Fruit fly (Drosophila melanogaster) whole organism, embryonic: ENCODE measurements around the gene SKIP.

Source experiments
- Bteb2 ChIP-seq: fragments of 200-800 bp; sonication (Bioruptor generic); optimal IDR thresholded peaks from 2 replicates; lab custom pipeline; 2016; ENCODE audit warnings: missing biosample characterization, missing genetic modification characterization
- CG10147 ChIP-seq: fragments of 200-800 bp; sonication (Bioruptor generic); optimal IDR thresholded peaks from 2 replicates; lab custom pipeline; 2019; ENCODE audit warnings: missing biosample characterization, mild to moderate bottlenecking, missing genetic modification characterization, moderate library complexity
- CG10267 ChIP-seq: fragments of 200-800 bp; sonication (Bioruptor generic); optimal IDR thresholded peaks from 2 replicates; lab custom pipeline; 2018; ENCODE audit warnings: missing biosample characterization, mild to moderate bottlenecking, missing genetic modification characterization, moderate library complexity
- CG11456 ChIP-seq: fragments of 200-800 bp; sonication (Bioruptor generic); IDR thresholded peaks from 3 replicates; pipeline ENCODE4 v1.3.6; 2022; ENCODE audit warnings: missing biosample characterization, missing genetic modification characterization
- CG11504 ChIP-seq: fragments of 200-800 bp; sonication (Bioruptor generic); optimal IDR thresholded peaks from 3 replicates; lab custom pipeline; 2019; ENCODE audit warnings: missing biosample characterization, mild to moderate bottlenecking, missing genetic modification characterization, moderate library complexity
- CG11696 ChIP-seq: fragments of 200-800 bp; sonication (Bioruptor generic); IDR thresholded peaks from 2 replicates; pipeline ENCODE4 v1.3.6; 2022; ENCODE audit warnings: missing biosample characterization, missing genetic modification characterization
- CG12104 ChIP-seq: fragments of 200-800 bp; sonication (Bioruptor generic); optimal IDR thresholded peaks from 3 replicates; lab custom pipeline; 2016; ENCODE audit warnings: missing biosample characterization, missing genetic modification characterization
- CG1233 ChIP-seq: fragments of 200-800 bp; sonication (Bioruptor generic); optimal IDR thresholded peaks from 4 replicates; lab custom pipeline; 2018; ENCODE audit warnings: missing biosample characterization, mild to moderate bottlenecking, missing genetic modification characterization
- CG13123 ChIP-seq: fragments of 200-800 bp; sonication (Bioruptor generic); optimal IDR thresholded peaks from 2 replicates; lab custom pipeline; 2016; ENCODE audit warnings: missing biosample characterization, missing genetic modification characterization
- CG13624 ChIP-seq: fragments of 200-800 bp; sonication (Bioruptor generic); optimal IDR thresholded peaks from 2 replicates; lab custom pipeline; 2016; ENCODE audit warnings: missing biosample characterization, missing genetic modification characterization
- CG14860 ChIP-seq: fragments of 200-800 bp; sonication (Bioruptor generic); IDR thresholded peaks from 3 replicates; pipeline ENCODE4 v1.3.6; 2022; ENCODE audit warnings: missing biosample characterization, missing genetic modification characterization; ENCODE audit not compliant: partially characterized antibody
- CG15696 ChIP-seq: fragments of 200-800 bp; sonication (Bioruptor generic); optimal IDR thresholded peaks from 2 replicates; lab custom pipeline; 2019; ENCODE audit warnings: missing biosample characterization, mild to moderate bottlenecking, missing genetic modification characterization, moderate library complexity
- CG1602 ChIP-seq: fragments of 200-800 bp; sonication (Bioruptor generic); optimal IDR thresholded peaks from 3 replicates; lab custom pipeline; 2016; ENCODE audit warnings: missing biosample characterization, missing genetic modification characterization
- CG16815 ChIP-seq: fragments of 200-800 bp; sonication (Bioruptor generic); optimal IDR thresholded peaks from 3 replicates; lab custom pipeline; 2017; ENCODE audit warnings: missing biosample characterization, mild to moderate bottlenecking, missing genetic modification characterization
- CG17361 ChIP-seq: fragments of 200-800 bp; sonication (Bioruptor generic); IDR thresholded peaks from 3 replicates; pipeline ENCODE4 v1.3.6; 2022; ENCODE audit warnings: missing biosample characterization, missing genetic modification characterization
- CG2199 ChIP-seq: fragments of 200-800 bp; sonication (Bioruptor generic); IDR thresholded peaks from 3 replicates; pipeline ENCODE4 v1.3.6; 2022; ENCODE audit warnings: missing biosample characterization, missing genetic modification characterization
- CG3995 ChIP-seq: fragments of 200-800 bp; sonication (Bioruptor generic); optimal IDR thresholded peaks from 3 replicates; lab custom pipeline; 2016; ENCODE audit warnings: missing biosample characterization, missing genetic modification characterization
- CG4360 ChIP-seq: fragments of 200-800 bp; sonication (Bioruptor generic); IDR thresholded peaks from 2 replicates; pipeline ENCODE4 v1.3.6; 2022; ENCODE audit warnings: missing biosample characterization, missing genetic modification characterization
- CG43689 ChIP-seq: fragments of 200-800 bp; sonication (Bioruptor generic); IDR thresholded peaks from 2 replicates; pipeline ENCODE4 v1.3.6; 2022; ENCODE audit warnings: missing biosample characterization, missing genetic modification characterization
- CG6689 ChIP-seq: fragments of 200-800 bp; sonication (Bioruptor generic); IDR thresholded peaks from 2 replicates; pipeline ENCODE4 v1.3.6; 2022; ENCODE audit warnings: missing biosample characterization, missing genetic modification characterization
- D19B ChIP-seq: fragments of 200-800 bp; sonication (Bioruptor generic); optimal IDR thresholded peaks from 2 replicates; lab custom pipeline; 2017; ENCODE audit warnings: missing biosample characterization, mild to moderate bottlenecking, missing genetic modification characterization
- Dip3 ChIP-seq: fragments of 200-800 bp; sonication (Bioruptor generic); optimal IDR thresholded peaks from 3 replicates; lab custom pipeline; 2016; ENCODE audit warnings: missing biosample characterization, missing genetic modification characterization
- Doc3 ChIP-seq: fragments of 200-800 bp; sonication (Bioruptor generic); IDR thresholded peaks from 3 replicates; pipeline ENCODE4 v1.3.6; 2022; ENCODE audit warnings: missing biosample characterization, missing genetic modification characterization; ENCODE audit not compliant: partially characterized antibody
- Dp ChIP-seq: fragments of 200-800 bp; sonication (Bioruptor generic); optimal IDR thresholded peaks from 2 replicates; lab custom pipeline; 2018; ENCODE audit warnings: missing biosample characterization, mild to moderate bottlenecking, missing genetic modification characterization, moderate library complexity
- H15 ChIP-seq: fragments of 200-800 bp; sonication (Bioruptor generic); IDR thresholded peaks from 3 replicates; pipeline ENCODE4 v1.3.6; 2022; ENCODE audit warnings: missing biosample characterization, missing genetic modification characterization
- Hand ChIP-seq: fragments of 200-800 bp; sonication (Bioruptor generic); optimal IDR thresholded peaks from 2 replicates; lab custom pipeline; 2017; ENCODE audit warnings: mild to moderate bottlenecking, missing biosample characterization, missing genetic modification reagents, missing genetic modification characterization
- Mes4 ChIP-seq: fragments of 200-800 bp; sonication (Bioruptor generic); optimal IDR thresholded peaks from 2 replicates; lab custom pipeline; 2016; ENCODE audit warnings: missing biosample characterization, missing genetic modification characterization
- NC2β ChIP-seq: fragments of 200-800 bp; sonication (Bioruptor generic); optimal IDR thresholded peaks from 2 replicates; lab custom pipeline; 2016; ENCODE audit warnings: missing biosample characterization, missing genetic modification characterization
- Nf-YC ChIP-seq: fragments of 200-800 bp; optimal IDR thresholded peaks from 3 replicates; lab custom pipeline; 2019; ENCODE audit warnings: missing biosample characterization, mild to moderate bottlenecking, missing genetic modification characterization, moderate library complexity
- Rfx ChIP-seq: fragments of 200-800 bp; sonication (Bioruptor generic); IDR thresholded peaks from 2 replicates; pipeline ENCODE4 v1.3.6; 2022; ENCODE audit warnings: missing biosample characterization, missing genetic modification characterization
- ab ChIP-seq: fragments of 200-800 bp; sonication (Bioruptor generic); optimal IDR thresholded peaks from 2 replicates; lab custom pipeline; 2016; ENCODE audit warnings: missing biosample characterization, missing genetic modification characterization
- bab2 ChIP-seq: fragments of 200-800 bp; sonication (Bioruptor generic); optimal IDR thresholded peaks from 2 replicates; lab custom pipeline; 2016; ENCODE audit warnings: missing biosample characterization, missing genetic modification characterization
- ci ChIP-seq: fragments of 200-800 bp; sonication (Bioruptor generic); IDR thresholded peaks from 3 replicates; pipeline ENCODE4 v1.3.6; 2022; ENCODE audit warnings: missing biosample characterization, missing genetic modification characterization
- dmrt11E ChIP-seq: fragments of 200-800 bp; sonication (Bioruptor generic); optimal IDR thresholded peaks from 3 replicates; lab custom pipeline; 2018; ENCODE audit warnings: missing biosample characterization, mild to moderate bottlenecking, missing genetic modification characterization, moderate library complexity
- gcm ChIP-seq: fragments of 200-800 bp; sonication (Bioruptor generic); optimal IDR thresholded peaks from 2 replicates; lab custom pipeline; 2019; ENCODE audit warnings: missing biosample characterization, mild to moderate bottlenecking, missing genetic modification characterization, moderate library complexity
- grau ChIP-seq: fragments of 200-800 bp; optimal IDR thresholded peaks from 3 replicates; lab custom pipeline; 2019; ENCODE audit warnings: missing biosample characterization, mild to moderate bottlenecking, missing genetic modification characterization, moderate library complexity
- hbn ChIP-seq: fragments of 200-800 bp; sonication (Bioruptor generic); IDR thresholded peaks from 2 replicates; pipeline ENCODE4 v1.3.6; 2022; ENCODE audit warnings: missing biosample characterization, missing genetic modification characterization; ENCODE audit not compliant: partially characterized antibody
- hth ChIP-seq: fragments of >200 bp; optimal IDR thresholded peaks from 2 replicates; lab custom pipeline; 2017; ENCODE audit warnings: inconsistent platforms
- jumu ChIP-seq: fragments of 200-800 bp; sonication (Bioruptor generic); optimal IDR thresholded peaks from 3 replicates; lab custom pipeline; 2016; ENCODE audit warnings: missing biosample characterization, missing genetic modification characterization
- lola ChIP-seq, 3 experiments: fragments of >200 bp in 2 of 3; fragments of 200-800 bp in 1 of 3; sonication (Bioruptor generic) in 1 of 3; optimal IDR thresholded peaks; 2 replicates each; lab custom pipeline; 2017 to 2019; ENCODE audit warnings: missing biosample characterization in 3 of 3, missing genetic modification characterization in 3 of 3, mild to moderate bottlenecking in 1 of 3, moderate library complexity in 1 of 3
- nom ChIP-seq: fragments of 200-800 bp; sonication (Bioruptor generic); optimal IDR thresholded peaks from 2 replicates; lab custom pipeline; 2017; ENCODE audit warnings: missing biosample characterization, missing genetic modification characterization, mild to moderate bottlenecking, moderate library complexity, missing genetic modification reagents
- org-1 ChIP-seq: fragments of 200-800 bp; sonication (Bioruptor generic); optimal IDR thresholded peaks from 2 replicates; lab custom pipeline; 2017; ENCODE audit warnings: missing biosample characterization, missing genetic modification characterization
- prd ChIP-seq, 3 experiments: fragments of >200 bp in 2 of 3; fragments of 200-800 bp in 1 of 3; sonication (Bioruptor generic) in 1 of 3; optimal IDR thresholded peaks in 2 of 3; IDR thresholded peaks in 1 of 3; 2 replicates in 2 of 3; 3 replicates in 1 of 3; pipeline versions ENCODE4 v1.3.6 to Lab custom; 2017 to 2022; ENCODE audit warnings: missing biosample characterization in 1 of 3, missing genetic modification characterization in 1 of 3
- so ChIP-seq: fragments of 200-800 bp; sonication (Bioruptor generic); IDR thresholded peaks from 3 replicates; pipeline ENCODE4 v1.3.6; 2022; ENCODE audit warnings: missing biosample characterization, missing genetic modification characterization
- tio ChIP-seq: fragments of 200-800 bp; sonication (Bioruptor generic); optimal IDR thresholded peaks from 2 replicates; lab custom pipeline; 2017; ENCODE audit warnings: missing biosample characterization, missing genetic modification characterization, inconsistent platforms
- unc-4 ChIP-seq: fragments of 200-800 bp; sonication (Bioruptor generic); IDR thresholded peaks from 2 replicates; pipeline ENCODE4 v1.3.6; 2022; ENCODE audit warnings: missing biosample characterization, missing genetic modification characterization; ENCODE audit not compliant: partially characterized antibody
- vnd ChIP-seq: fragments of 200-800 bp; sonication (Bioruptor generic); IDR thresholded peaks from 3 replicates; pipeline ENCODE4 v1.3.6; 2022; ENCODE audit warnings: missing biosample characterization, missing genetic modification characterization; ENCODE audit not compliant: partially characterized antibody
- zen ChIP-seq: fragments of 200-800 bp; sonication (Bioruptor generic); optimal IDR thresholded peaks from 3 replicates; lab custom pipeline; 2018; ENCODE audit warnings: missing biosample characterization, mild to moderate bottlenecking, missing genetic modification characterization, moderate library complexity
- zen2 ChIP-seq: fragments of 200-800 bp; sonication (Bioruptor generic); IDR thresholded peaks from 3 replicates; pipeline ENCODE4 v1.3.6; 2022; ENCODE audit warnings: missing biosample characterization, missing genetic modification characterization; ENCODE audit not compliant: partially characterized antibody
- zfh1 ChIP-seq: fragments of 200-800 bp; sonication (Bioruptor generic); IDR thresholded peaks from 3 replicates; pipeline ENCODE4 v1.3.6; 2022; ENCODE audit warnings: missing biosample characterization, missing genetic modification characterization

Gene SKIP

dm6 chr3R:22194763-22195410, 61.3 kb downstream of the SKIP start (continued):
- TF ChIP-seq CG43689 (GFP tag; lab: Robert Waterston, UW) (no peak), CG15696 (tag; lab: Kevin White, UChicago) (no peak), CG13624 (GFP tag; lab: Kevin White, UChicago) (no peak), CG16815 (no peak), hth (no peak), Rfx (GFP tag; lab: Robert Waterston, UW) (no peak), unc-4 (GFP tag; lab: Robert Waterston, UW) (no peak), Bteb2 (no peak), hbn (GFP tag; lab: Robert Waterston, UW) (no peak), Mes4 (GFP tag; lab: Kevin White, UChicago) (no peak), CG11696 (GFP tag; lab: Robert Waterston, UW) (peak; percentile 62; the same call in 1 of the 2 replicates), grau (peak; percentile 37), zen2 (GFP tag; lab: Robert Waterston, UW) (no peak), CG11504 (tag; lab: Kevin White, UChicago) (peak; percentile 23), CG13123 (GFP tag; lab: Kevin White, UChicago) (no peak), NC2β (no peak), CG6689 (GFP tag; lab: Robert Waterston, UW) (no peak), lola (GFP tag; optimal IDR thresholded peaks at IDR 0.05; lab: Kevin White, UChicago) (peak in 1 of 3 experiments; percentile 7), org-1 (no peak), ab (GFP tag; lab: Kevin White, UChicago) (no peak), CG11456 (no peak), CG1602 (GFP tag; lab: Kevin White, UChicago) (no peak), vnd (GFP tag; lab: Robert Waterston, UW) (no peak), Dip3 (GFP tag; lab: Kevin White, UChicago) (no peak), CG10147 (no peak), zen (tag; lab: Kevin White, UChicago) (no peak), zfh1 (GFP tag; lab: Robert Waterston, UW) (no peak), CG4360 (GFP tag; lab: Robert Waterston, UW) (no peak), CG17361 (GFP tag; lab: Robert Waterston, UW) (no peak), D19B (GFP tag; lab: Kevin White, UChicago) (no peak), Dp (no peak), prd (optimal IDR thresholded peaks at IDR 0.05; lab: Kevin White, UChicago) (no peak), prd (GFP tag; IDR thresholded peaks at IDR 0.05; lab: Robert Waterston, UW) (no peak), nom (GFP tag; lab: Kevin White, UChicago) (peak; percentile 3), so (GFP tag; lab: Robert Waterston, UW) (0 out of 3 replicates have a peak, but pooled peaks have one; percentile 7), CG14860 (GFP tag; lab: Robert Waterston, UW) (no peak), CG10267 (no peak), gcm (GFP tag; lab: Kevin White, UChicago) (no peak), ci (0 out of 3 replicates have a peak, but pooled peaks have one; percentile 10), CG3995 (GFP tag; lab: Kevin White, UChicago) (no peak), tio (no peak), bab2 (no peak), CG1233 (GFP tag; lab: Kevin White, UChicago) (no peak), CG12104 (GFP tag; lab: Kevin White, UChicago) (no peak), CG2199 (no peak), Doc3 (GFP tag; lab: Robert Waterston, UW) (no peak), Nf-YC (tag; lab: Kevin White, UChicago) (no peak), dmrt11E (tag; lab: Kevin White, UChicago) (peak; percentile 19), jumu (GFP tag; lab: Kevin White, UChicago) (no peak), Hand (GFP tag; lab: Kevin White, UChicago) (no peak), H15 (GFP tag; lab: Robert Waterston, UW) (no peak)
